Worm (Caenorhabditis elegans): ENCODE results near the gene ncs-1.

ce11 chrX:975236-975535, 12.1 kb upstream of the ncs-1 start:
- no peak for TF ChIP-seq Y95B8A.8 (GFP tag; IDR thresholded peaks at IDR 0.05)
- no peak for TF ChIP-seq mcd-1 (GFP tag; IDR thresholded peaks at IDR 0.05)
- no peak for TF ChIP-seq unc-130 (GFP tag; optimal IDR thresholded peaks at IDR 0.05)
- TF ChIP-seq mxl-1 (tag; optimal IDR thresholded peaks at IDR 0.05) = no peak
